Fruit fly (Drosophila melanogaster) whole organism, embryonic: Measurements from ENCODE around the gene Rrp45.

Experiments
- Ada2b ChIP-seq: fragments of 200-800 bp; sonication (Bioruptor generic); IDR thresholded peaks from 2 replicates; pipeline ENCODE4 v1.3.6; 2022; ENCODE audit warnings: missing biosample characterization, missing genetic modification characterization
- Aef1 ChIP-seq: fragments of 200-800 bp; sonication (Bioruptor generic); IDR thresholded peaks from 3 replicates; pipeline ENCODE4 v1.3.6; 2022; ENCODE audit warnings: missing biosample characterization, missing genetic modification characterization
- CG11085 ChIP-seq: fragments of 200-800 bp; sonication (Bioruptor generic); IDR thresholded peaks from 2 replicates; pipeline ENCODE4 v1.3.6; 2022; ENCODE audit warnings: missing biosample characterization, missing genetic modification characterization
- CG12659 ChIP-seq: fragments of 200-800 bp; sonication (Bioruptor generic); optimal IDR thresholded peaks from 3 replicates; lab custom pipeline; 2017; ENCODE audit warnings: mild to moderate bottlenecking, missing biosample characterization, missing genetic modification reagents, missing genetic modification characterization
- CG12744 ChIP-seq: fragments of 200-800 bp; sonication (Bioruptor generic); optimal IDR thresholded peaks from 2 replicates; lab custom pipeline; 2016; ENCODE audit warnings: missing biosample characterization, missing genetic modification characterization
- CG13287 ChIP-seq: fragments of 200-800 bp; sonication (Bioruptor generic); IDR thresholded peaks from 2 replicates; pipeline ENCODE4 v1.3.6; 2022; ENCODE audit warnings: missing biosample characterization, missing genetic modification characterization; ENCODE audit not compliant: partially characterized antibody
- CG14860 ChIP-seq: fragments of 200-800 bp; sonication (Bioruptor generic); IDR thresholded peaks from 3 replicates; pipeline ENCODE4 v1.3.6; 2022; ENCODE audit warnings: missing biosample characterization, missing genetic modification characterization; ENCODE audit not compliant: partially characterized antibody
- CG15269 ChIP-seq: fragments of 200-800 bp; sonication (Bioruptor generic); optimal IDR thresholded peaks from 2 replicates; lab custom pipeline; 2018; ENCODE audit warnings: missing biosample characterization, mild to moderate bottlenecking, missing genetic modification characterization, moderate library complexity
- CG17385 ChIP-seq: fragments of 200-800 bp; sonication (Bioruptor generic); optimal IDR thresholded peaks from 3 replicates; lab custom pipeline; 2018; ENCODE audit warnings: missing biosample characterization, mild to moderate bottlenecking, missing genetic modification characterization
- CG17912 ChIP-seq: fragments of 200-800 bp; sonication (Bioruptor generic); optimal IDR thresholded peaks from 2 replicates; lab custom pipeline; 2018; ENCODE audit warnings: missing biosample characterization, mild to moderate bottlenecking, missing genetic modification characterization
- CG18476 ChIP-seq: fragments of 200-800 bp; sonication (Bioruptor generic); optimal IDR thresholded peaks from 2 replicates; lab custom pipeline; 2016; ENCODE audit warnings: missing biosample characterization, mild to moderate bottlenecking, missing genetic modification characterization
- CG2202 ChIP-seq: fragments of 200-800 bp; sonication (Bioruptor generic); optimal IDR thresholded peaks from 2 replicates; lab custom pipeline; 2018; ENCODE audit warnings: missing biosample characterization, mild to moderate bottlenecking, missing genetic modification characterization
- CG3726 ChIP-seq: fragments of 200-800 bp; sonication (Bioruptor generic); IDR thresholded peaks from 3 replicates; pipeline ENCODE4, ENCODE4 v1.3.6; 2022; ENCODE audit warnings: missing biosample characterization, missing genetic modification characterization
- CG4730 ChIP-seq: fragments of 200-800 bp; sonication (Bioruptor generic); IDR thresholded peaks from 2 replicates; pipeline ENCODE4 v1.3.6; 2022; ENCODE audit warnings: missing biosample characterization, missing genetic modification characterization
- CG4854 ChIP-seq: fragments of 200-800 bp; sonication (Bioruptor generic); optimal IDR thresholded peaks from 2 replicates; lab custom pipeline; 2016; ENCODE audit warnings: missing biosample characterization, missing genetic modification characterization, inconsistent platforms
- CG6765 ChIP-seq: fragments of 200-800 bp; sonication (Bioruptor generic); optimal IDR thresholded peaks from 3 replicates; lab custom pipeline; 2017; ENCODE audit warnings: missing biosample characterization, mild to moderate bottlenecking, missing genetic modification characterization
- CG7271 ChIP-seq: fragments of 200-800 bp; sonication (Bioruptor generic); optimal IDR thresholded peaks from 2 replicates; lab custom pipeline; 2018; ENCODE audit warnings: missing biosample characterization, mild to moderate bottlenecking, missing genetic modification characterization, moderate library complexity
- CG8924 ChIP-seq: fragments of 200-800 bp; optimal IDR thresholded peaks from 3 replicates; lab custom pipeline; 2019; ENCODE audit warnings: missing biosample characterization, mild to moderate bottlenecking, missing genetic modification characterization, moderate library complexity
- CG9797 ChIP-seq: fragments of 200-800 bp; sonication (Bioruptor generic); optimal IDR thresholded peaks from 3 replicates; lab custom pipeline; 2018; ENCODE audit warnings: missing biosample characterization, mild to moderate bottlenecking, missing genetic modification characterization
- CTCF ChIP-seq: fragments of 200-800 bp; sonication (Bioruptor generic); optimal IDR thresholded peaks from 2 replicates; lab custom pipeline; 2017; ENCODE audit warnings: missing biosample characterization, mild to moderate bottlenecking, missing genetic modification characterization, moderate library complexity
- Dad ChIP-seq: fragments of 200-800 bp; sonication (Bioruptor generic); optimal IDR thresholded peaks from 3 replicates; lab custom pipeline; 2016; ENCODE audit warnings: missing biosample characterization, missing genetic modification characterization
- Dek ChIP-seq: fragments of 200-800 bp; sonication (Bioruptor generic); optimal IDR thresholded peaks from 3 replicates; lab custom pipeline; 2019; ENCODE audit warnings: missing biosample characterization, mild to moderate bottlenecking, missing genetic modification characterization, moderate library complexity
- E2f2 ChIP-seq: fragments of 200-800 bp; sonication (Bioruptor generic); IDR thresholded peaks from 2 replicates; pipeline ENCODE4 v1.3.6; 2022; ENCODE audit warnings: missing biosample characterization, missing genetic modification characterization
- Ets65A ChIP-seq: fragments of 200-800 bp; sonication (Bioruptor generic); peaks from one replicate; lab custom pipeline; 2016; ENCODE audit warnings: missing biosample characterization, missing genetic modification characterization
- HLH3B ChIP-seq: fragments of 200-800 bp; sonication (Bioruptor generic); IDR thresholded peaks from 2 replicates; pipeline ENCODE4 v1.3.6; 2022; ENCODE audit warnings: missing biosample characterization, missing genetic modification characterization
- Kr ChIP-seq: fragments of 200-800 bp; sonication (Bioruptor generic); optimal IDR thresholded peaks from 2 replicates; lab custom pipeline; 2017; ENCODE audit warnings: missing biosample characterization, mild to moderate bottlenecking, missing genetic modification characterization
- Lim3 ChIP-seq: fragments of 200-800 bp; sonication (Bioruptor generic); IDR thresholded peaks from 2 replicates; pipeline ENCODE4 v1.3.6; 2022; ENCODE audit warnings: missing biosample characterization, missing genetic modification characterization
- Nf-YA ChIP-seq: fragments of 200-800 bp; sonication (Bioruptor generic); IDR thresholded peaks from 2 replicates; pipeline ENCODE4 v1.3.6; 2022; ENCODE audit warnings: missing biosample characterization, missing genetic modification characterization
- Optix ChIP-seq: fragments of 200-800 bp; sonication (Bioruptor generic); IDR thresholded peaks from 3 replicates; pipeline ENCODE4 v1.3.6; 2022; ENCODE audit warnings: missing biosample characterization, missing genetic modification characterization
- Rfx ChIP-seq: fragments of 200-800 bp; sonication (Bioruptor generic); IDR thresholded peaks from 2 replicates; pipeline ENCODE4 v1.3.6; 2022; ENCODE audit warnings: missing biosample characterization, missing genetic modification characterization
- Side ChIP-seq: fragments of 200-800 bp; sonication (Bioruptor generic); optimal IDR thresholded peaks from 2 replicates; lab custom pipeline; 2016; ENCODE audit warnings: missing biosample characterization, missing genetic modification characterization
- Tbp ChIP-seq: fragments of >200 bp; optimal IDR thresholded peaks from 2 replicates; lab custom pipeline; 2018; ENCODE audit warnings: missing biosample characterization, missing genetic modification characterization
- ab ChIP-seq: fragments of 200-800 bp; sonication (Bioruptor generic); optimal IDR thresholded peaks from 2 replicates; lab custom pipeline; 2016; ENCODE audit warnings: missing biosample characterization, missing genetic modification characterization
- ash1 ChIP-seq: fragments of 200-800 bp; sonication (Bioruptor generic); optimal IDR thresholded peaks from 2 replicates; lab custom pipeline; 2018; ENCODE audit warnings: missing biosample characterization, mild to moderate bottlenecking, missing genetic modification characterization
- bab2 ChIP-seq: fragments of 200-800 bp; sonication (Bioruptor generic); optimal IDR thresholded peaks from 2 replicates; lab custom pipeline; 2016; ENCODE audit warnings: missing biosample characterization, missing genetic modification characterization
- br ChIP-seq: fragments of >200 bp; optimal IDR thresholded peaks from 2 replicates; lab custom pipeline; 2017
- exex ChIP-seq: fragments of 200-800 bp; sonication (Bioruptor generic); optimal IDR thresholded peaks from 4 replicates; lab custom pipeline; 2018; ENCODE audit warnings: missing biosample characterization, mild to moderate bottlenecking, missing genetic modification characterization, moderate library complexity
- eyg ChIP-seq: fragments of 200-800 bp; sonication (Bioruptor generic); optimal IDR thresholded peaks from 3 replicates; lab custom pipeline; 2016; ENCODE audit warnings: missing biosample characterization, missing genetic modification characterization
- gem ChIP-seq: fragments of 200-800 bp; sonication (Bioruptor generic); optimal IDR thresholded peaks from 2 replicates; lab custom pipeline; 2019; ENCODE audit warnings: missing biosample characterization, mild to moderate bottlenecking, missing genetic modification characterization, moderate library complexity
- gfzf ChIP-seq: fragments of 200-800 bp; sonication (Bioruptor generic); optimal IDR thresholded peaks from 2 replicates; lab custom pipeline; 2016; ENCODE audit warnings: missing biosample characterization, mild to moderate bottlenecking, missing genetic modification characterization, moderate library complexity
- gsb-n ChIP-seq: fragments of 200-800 bp; sonication (Bioruptor generic); optimal IDR thresholded peaks from 3 replicates; lab custom pipeline; 2018; ENCODE audit warnings: missing biosample characterization, mild to moderate bottlenecking, missing genetic modification characterization
- ind ChIP-seq: fragments of 200-800 bp; sonication (Bioruptor generic); optimal IDR thresholded peaks from 3 replicates; lab custom pipeline; 2016; ENCODE audit warnings: missing biosample characterization, missing genetic modification characterization
- lab ChIP-seq: fragments of 200-800 bp; sonication (Bioruptor generic); optimal IDR thresholded peaks from 3 replicates; lab custom pipeline; 2017; ENCODE audit warnings: missing biosample characterization, missing genetic modification characterization, mild to moderate bottlenecking, moderate library complexity, missing genetic modification reagents
- lmd ChIP-seq: fragments of 200-800 bp; sonication (Bioruptor generic); IDR thresholded peaks from 2 replicates; pipeline ENCODE4 v1.3.6; 2022; ENCODE audit warnings: missing biosample characterization, missing genetic modification characterization
- lola ChIP-seq, 3 experiments: fragments of >200 bp in 2 of 3; fragments of 200-800 bp in 1 of 3; sonication (Bioruptor generic) in 1 of 3; optimal IDR thresholded peaks; 2 replicates each; lab custom pipeline; 2017 to 2019; ENCODE audit warnings: missing biosample characterization in 3 of 3, missing genetic modification characterization in 3 of 3, mild to moderate bottlenecking in 1 of 3, moderate library complexity in 1 of 3
- maf-S ChIP-seq: fragments of 200-800 bp; sonication (Bioruptor generic); optimal IDR thresholded peaks from 2 replicates; lab custom pipeline; 2016; ENCODE audit warnings: missing biosample characterization, missing genetic modification characterization
- nerfin-1 ChIP-seq: fragments of 200-800 bp; sonication (Bioruptor generic); optimal IDR thresholded peaks from 3 replicates; lab custom pipeline; 2019; ENCODE audit warnings: missing biosample characterization, mild to moderate bottlenecking, missing genetic modification characterization, moderate library complexity
- nmo ChIP-seq: fragments of 200-800 bp; sonication (Bioruptor generic); optimal IDR thresholded peaks from 2 replicates; lab custom pipeline; 2018; ENCODE audit warnings: missing biosample characterization, mild to moderate bottlenecking, missing genetic modification characterization, moderate library complexity
- odd ChIP-seq: fragments of 200-800 bp; sonication (Bioruptor generic); optimal IDR thresholded peaks from 2 replicates; lab custom pipeline; 2017; ENCODE audit warnings: missing biosample characterization, mild to moderate bottlenecking, missing genetic modification characterization
- org-1 ChIP-seq: fragments of 200-800 bp; sonication (Bioruptor generic); optimal IDR thresholded peaks from 2 replicates; lab custom pipeline; 2017; ENCODE audit warnings: missing biosample characterization, missing genetic modification characterization
- slp2 ChIP-seq: fragments of 200-800 bp; sonication (Bioruptor generic); optimal IDR thresholded peaks from 2 replicates; lab custom pipeline; 2016; ENCODE audit warnings: missing biosample characterization, missing genetic modification characterization

Rrp45 gene

dm6 chrX:16811213-16811749, 20.2 kb upstream of the Rrp45 start, which contains the start of gene CG4829 (continued):
- peak; percentile 94 for TF ChIP-seq Rfx (GFP tag; lab: Robert Waterston, UW)
- TF ChIP-seq CG17912 = peak; percentile 79
- TF ChIP-seq ash1 (GFP tag; lab: Kevin White, UChicago) = no peak
- no peak for TF ChIP-seq gfzf (GFP tag; lab: Kevin White, UChicago)
- peak; percentile 76 for TF ChIP-seq CG6765 (GFP tag; lab: Kevin White, UChicago)
- peak; percentile 86 for TF ChIP-seq Aef1 (GFP tag; lab: Robert Waterston, UW)
- peak; percentile 75 for TF ChIP-seq slp2
- TF ChIP-seq E2f2 (GFP tag; lab: Robert Waterston, UW) = peak; percentile 65
- TF ChIP-seq Ada2b (GFP tag; lab: Robert Waterston, UW) = peak; percentile 89
- TF ChIP-seq CG3726 (GFP tag; lab: Robert Waterston, UW) = peak; percentile 74; the same call in 1 of the 3 replicates
- TF ChIP-seq lmd = peak; percentile 92
- TF ChIP-seq lab (GFP tag; lab: Kevin White, UChicago) = peak; percentile 93
- TF ChIP-seq odd (GFP tag; lab: Kevin White, UChicago) = peak; percentile 82
- TF ChIP-seq CG2202 (tag; lab: Kevin White, UChicago) = peak; percentile 31
- peak; percentile 88 for TF ChIP-seq org-1 (GFP tag; lab: Kevin White, UChicago)
- TF ChIP-seq CG4854 (GFP tag; lab: Kevin White, UChicago) = peak; percentile 79
- peak; percentile 91 for TF ChIP-seq gem
- peak; percentile 86 for TF ChIP-seq Dek (tag; lab: Kevin White, UChicago)
- TF ChIP-seq CG18476 (GFP tag; lab: Kevin White, UChicago) = peak; percentile 77
- TF ChIP-seq nmo (GFP tag; lab: Kevin White, UChicago) = peak; percentile 91
- TF ChIP-seq HLH3B = peak; percentile 93
- peak; percentile 85 for TF ChIP-seq CG12659 (GFP tag; lab: Kevin White, UChicago)
- peak; percentile 60 for TF ChIP-seq Lim3 (GFP tag; lab: Robert Waterston, UW)
- TF ChIP-seq CG12744 (GFP tag; lab: Kevin White, UChicago) = peak; percentile 73
- peak; percentile 75 for TF ChIP-seq maf-S
- TF ChIP-seq Side (GFP tag; lab: Kevin White, UChicago) = peak; percentile 85
- TF ChIP-seq Tbp (GFP tag; lab: Kevin White, UChicago) = no peak
- TF ChIP-seq Kr = no peak
- TF ChIP-seq CG7271 = peak; percentile 20
- peak; percentile 97 for TF ChIP-seq Ets65A (GFP tag; lab: Kevin White, UChicago)
- TF ChIP-seq CG13287 = no peak
- peak; percentile 88 for TF ChIP-seq nerfin-1 (tag; lab: Kevin White, UChicago)
- TF ChIP-seq gsb-n (tag; lab: Kevin White, UChicago) = peak; percentile 79
- TF ChIP-seq eyg (GFP tag; lab: Kevin White, UChicago) = peak; percentile 86
- TF ChIP-seq CTCF (GFP tag; lab: Kevin White, UChicago) = peak; percentile 51
- peak; percentile 79 for TF ChIP-seq Dad (GFP tag; lab: Kevin White, UChicago)
- TF ChIP-seq CG14860 (GFP tag; lab: Robert Waterston, UW) = no peak
- TF ChIP-seq lola (GFP tag; optimal IDR thresholded peaks at IDR 0.05; lab: Kevin White, UChicago) = peak in 1 of 3 experiments; percentile 66
- TF ChIP-seq CG15269 = peak; percentile 93
- peak; percentile 92 for TF ChIP-seq CG8924 (tag; lab: Kevin White, UChicago)
- TF ChIP-seq CG11085 = peak; percentile 72
- TF ChIP-seq bab2 (GFP tag; lab: Kevin White, UChicago) = peak; percentile 86
- TF ChIP-seq CG17385 (GFP tag; lab: Kevin White, UChicago) = peak; percentile 85
- no peak for TF ChIP-seq br (lab: Kevin White, UChicago)
- TF ChIP-seq ind (GFP tag; lab: Kevin White, UChicago) = peak; percentile 89
- peak; percentile 63 for TF ChIP-seq exex (tag; lab: Kevin White, UChicago)
- TF ChIP-seq CG4730 (GFP tag; lab: Robert Waterston, UW) = peak; percentile 83
- peak; percentile 83; the same call in 2 of the 3 replicates for TF ChIP-seq Optix (GFP tag; lab: Robert Waterston, UW)
- peak; percentile 72 for TF ChIP-seq Nf-YA (GFP tag; lab: Robert Waterston, UW)
- TF ChIP-seq ab (GFP tag; lab: Kevin White, UChicago) = peak; percentile 73
- no peak for TF ChIP-seq CG9797 (GFP tag; lab: Kevin White, UChicago)
